Worm (Caenorhabditis elegans) whole organism, L4 larva: ENCODE results near the gene nspc-4.
A peak's percentile ranks its signal among the peaks of the same experiment; 100 is the strongest.

Experiments used
- F44E2.7 ChIP-seq: fragments of 200-800 bp; sonication (Bioruptor generic); IDR thresholded peaks from 2 replicates; pipeline ENCODE4 v2.1.2; 2022; ENCODE audit warnings: missing genetic modification characterization, missing compliant biosample characterization
- R02D3.7 ChIP-seq: fragments of 150-350 bp; sonication (generic microtip); optimal IDR thresholded peaks from 3 replicates; lab custom pipeline; 2014; ENCODE audit warnings: missing biosample characterization, missing genetic modification characterization
- Y105C5A.15 ChIP-seq: fragments of 200-800 bp; sonication (Bioruptor generic); IDR thresholded peaks from 2 replicates; pipeline ENCODE4 v1.3.6; 2022; ENCODE audit warnings: missing genetic modification characterization, missing compliant biosample characterization
- ZK337.2 ChIP-seq: fragments of 200-800 bp; sonication (Bioruptor generic); IDR thresholded peaks from 2 replicates; pipeline ENCODE4 v1.3.6; 2022; ENCODE audit warnings: missing genetic modification reagents, missing genetic modification characterization, missing compliant biosample characterization
- aha-1 ChIP-seq: fragments of 150-350 bp; peaks from one replicate; lab custom pipeline; 2014; ENCODE audit warnings: missing biosample characterization, missing genetic modification characterization
- arid-1 ChIP-seq: fragments of 200-800 bp; sonication (Bioruptor generic); conservative IDR thresholded peaks from 2 replicates; pipeline ENCODE4 v1.3.6; 2022; ENCODE audit warnings: missing genetic modification reagents, missing genetic modification characterization, missing compliant biosample characterization
- attf-4 ChIP-seq: sonication (generic microtip); optimal IDR thresholded peaks from 3 replicates; lab custom pipeline; 2017; ENCODE audit warnings: missing biosample characterization, missing genetic modification characterization
- ceh-20 ChIP-seq: fragments of 200-800 bp; sonication (Bioruptor generic); IDR thresholded peaks from 2 replicates; pipeline ENCODE4 v1.3.6; 2022; ENCODE audit warnings: missing genetic modification reagents, missing genetic modification characterization, missing compliant biosample characterization
- ceh-32 ChIP-seq: sonication (generic microtip); optimal IDR thresholded peaks from 2 replicates; lab custom pipeline; 2016; ENCODE audit warnings: mild to moderate bottlenecking, missing genetic modification characterization, missing compliant biosample characterization; ENCODE audit not compliant: poor library complexity
- ceh-44 ChIP-seq: fragments of 200-800 bp; sonication (Bioruptor generic); IDR thresholded peaks from 2 replicates; pipeline ENCODE4 v1.3.6; 2022; ENCODE audit warnings: missing genetic modification reagents, missing genetic modification characterization, missing compliant biosample characterization
- ceh-62 ChIP-seq: sonication (generic microtip); optimal IDR thresholded peaks from 2 replicates; lab custom pipeline; 2017; ENCODE audit warnings: missing biosample characterization, missing genetic modification characterization
- ctbp-1 ChIP-seq: fragments of 200-800 bp; sonication (Bioruptor generic); IDR thresholded peaks from 2 replicates; pipeline ENCODE4 v1.3.6; 2022; ENCODE audit warnings: missing genetic modification reagents, missing genetic modification characterization, missing compliant biosample characterization
- daf-16 ChIP-seq, 3 experiments: sonication (generic microtip); optimal IDR thresholded peaks; 2 replicates each; lab custom pipeline; 2016 to 2017; ENCODE audit warnings: missing genetic modification characterization in 3 of 3, missing genetic modification reagents in 3 of 3, mild to moderate bottlenecking in 2 of 3, missing compliant biosample characterization in 2 of 3, missing biosample characterization in 1 of 3, moderate library complexity in 1 of 3
- dmd-6 ChIP-seq: fragments of 200-800 bp; sonication (Bioruptor generic); IDR thresholded peaks from 2 replicates; pipeline ENCODE4 v1.3.6; 2022; ENCODE audit warnings: missing genetic modification reagents, missing genetic modification characterization, missing compliant biosample characterization
- dmd-9 ChIP-seq: fragments of 200-800 bp; sonication (Bioruptor generic); IDR thresholded peaks from 2 replicates; pipeline ENCODE4 v1.3.6; 2022; ENCODE audit warnings: missing genetic modification reagents, missing genetic modification characterization, missing compliant biosample characterization
- duxl-1 ChIP-seq: sonication (generic microtip); optimal IDR thresholded peaks from 2 replicates; lab custom pipeline; 2016; ENCODE audit warnings: mild to moderate bottlenecking, missing genetic modification characterization, moderate library complexity, missing compliant biosample characterization; ENCODE audit not compliant: poor library complexity
- egl-27 ChIP-seq: sonication (generic microtip); optimal IDR thresholded peaks from 3 replicates; lab custom pipeline; 2017; ENCODE audit warnings: missing biosample characterization, missing genetic modification reagents, missing genetic modification characterization
- egl-43 ChIP-seq: fragments of 200-800 bp; sonication (Bioruptor generic); IDR thresholded peaks from 2 replicates; pipeline ENCODE4 v1.3.6; 2022; ENCODE audit warnings: missing genetic modification reagents, missing genetic modification characterization, missing compliant biosample characterization
- gei-8 ChIP-seq: fragments of 200-800 bp; sonication (Bioruptor generic); optimal IDR thresholded peaks from 2 replicates; lab custom pipeline; 2018; ENCODE audit warnings: mild to moderate bottlenecking, missing genetic modification characterization, missing compliant biosample characterization
- hlh-11 ChIP-seq: fragments of 200-800 bp; sonication (Bioruptor generic); optimal IDR thresholded peaks from 2 replicates; lab custom pipeline; 2018; ENCODE audit warnings: mild to moderate bottlenecking, missing genetic modification characterization, missing compliant biosample characterization
- hlh-30 ChIP-seq: sonication (generic microtip); optimal IDR thresholded peaks from 2 replicates; lab custom pipeline; 2017; ENCODE audit warnings: antibody characterized with exemption, mild to moderate bottlenecking, missing genetic modification characterization, missing compliant biosample characterization; ENCODE audit not compliant: insufficient read depth
- hmg-1.1 ChIP-seq: fragments of 200-800 bp; sonication (Bioruptor generic); IDR thresholded peaks from 2 replicates; pipeline ENCODE4 v1.3.6; 2022; ENCODE audit warnings: missing genetic modification reagents, missing genetic modification characterization, missing compliant biosample characterization
- lin-13 ChIP-seq: fragments of 150-350 bp; optimal IDR thresholded peaks from 2 replicates; lab custom pipeline; 2014; ENCODE audit warnings: missing biosample characterization, missing genetic modification reagents, missing genetic modification characterization
- lin-38 ChIP-seq: fragments of 200-800 bp; sonication (Bioruptor generic); IDR thresholded peaks from 2 replicates; pipeline ENCODE4 v1.3.6; 2022; ENCODE audit warnings: missing genetic modification reagents, missing genetic modification characterization, missing compliant biosample characterization
- madf-5 ChIP-seq, 2 experiments: fragments of 200-800 bp; sonication (Bioruptor generic); IDR thresholded peaks; 2 replicates each; pipeline ENCODE4 v1.3.6; 2022; ENCODE audit warnings: missing compliant biosample characterization in 2 of 2, missing genetic modification characterization in 2 of 2
- madf-9 ChIP-seq: fragments of 200-800 bp; sonication (Bioruptor generic); conservative IDR thresholded peaks from 2 replicates; pipeline ENCODE4 v1.3.6; 2022; ENCODE audit warnings: missing genetic modification reagents, missing genetic modification characterization, missing compliant biosample characterization
- mep-1 ChIP-seq: fragments of 150-350 bp; sonication (generic microtip); optimal IDR thresholded peaks from 3 replicates; lab custom pipeline; 2014; ENCODE audit warnings: missing biosample characterization, missing genetic modification characterization
- mes-2 ChIP-seq: sonication (generic microtip); optimal IDR thresholded peaks from 2 replicates; lab custom pipeline; 2016; ENCODE audit warnings: missing genotype, mild to moderate bottlenecking, missing genetic modification characterization, missing compliant biosample characterization; ENCODE audit not compliant: poor library complexity, severe bottlenecking
- mxl-3 ChIP-seq: fragments of 200-800 bp; sonication (Bioruptor generic); optimal IDR thresholded peaks from 2 replicates; lab custom pipeline; 2018; ENCODE audit warnings: mild to moderate bottlenecking, missing genetic modification characterization, missing compliant biosample characterization
- nhr-102 ChIP-seq: sonication (generic microtip); optimal IDR thresholded peaks from 2 replicates; lab custom pipeline; 2016; ENCODE audit warnings: mild to moderate bottlenecking, missing genetic modification characterization, moderate library complexity, missing compliant biosample characterization
- nhr-28 ChIP-seq: fragments of 150-350 bp; optimal IDR thresholded peaks from 2 replicates; lab custom pipeline; 2014; ENCODE audit warnings: missing biosample characterization, missing genetic modification characterization
- php-3 ChIP-seq: fragments of 200-800 bp; sonication (Bioruptor generic); IDR thresholded peaks from 2 replicates; pipeline ENCODE4 v1.3.6; 2022; ENCODE audit warnings: missing genetic modification reagents, missing genetic modification characterization, missing compliant biosample characterization
- saeg-2 ChIP-seq: fragments of 200-800 bp; sonication (Bioruptor generic); IDR thresholded peaks from 2 replicates; pipeline ENCODE4 v1.3.6; 2022; ENCODE audit warnings: missing genetic modification reagents, missing genetic modification characterization, missing compliant biosample characterization
- sdz-12 ChIP-seq: fragments of 200-800 bp; sonication (Bioruptor generic); optimal IDR thresholded peaks from 2 replicates; lab custom pipeline; 2018; ENCODE audit warnings: mild to moderate bottlenecking, missing genetic modification characterization, missing compliant biosample characterization
- tra-1 ChIP-seq: fragments of 200-800 bp; sonication (Bioruptor generic); IDR thresholded peaks from 2 replicates; pipeline ENCODE4 v1.3.6; 2022; ENCODE audit warnings: missing genetic modification reagents, missing genetic modification characterization, missing compliant biosample characterization
- unc-39 ChIP-seq: sonication (generic microtip); optimal IDR thresholded peaks from 2 replicates; lab custom pipeline; 2017; ENCODE audit warnings: missing biosample characterization, missing genetic modification characterization
- unc-62 ChIP-seq, 3 experiments: fragments of 150-350 bp in 1 of 3; sonication (generic microtip); optimal IDR thresholded peaks in 2 of 3; peaks in 1 of 3; 1 replicate in 1 of 3; 2 replicates in 2 of 3; lab custom pipeline; 2014 to 2017; ENCODE audit warnings: missing biosample characterization in 3 of 3, missing genetic modification characterization in 3 of 3, missing genetic modification reagents in 3 of 3, missing genotype in 1 of 3
- vab-7 ChIP-seq: fragments of 200-800 bp; sonication (Bioruptor generic); IDR thresholded peaks from 2 replicates; pipeline ENCODE4 v1.3.6; 2022; ENCODE audit warnings: missing genetic modification reagents, missing genetic modification characterization, missing compliant biosample characterization
- zfp-2 ChIP-seq: sonication (generic microtip); optimal IDR thresholded peaks from 2 replicates; lab custom pipeline; 2016; ENCODE audit warnings: mild to moderate bottlenecking, missing genetic modification characterization, missing compliant biosample characterization
- zip-11 ChIP-seq: fragments of 200-800 bp; sonication (Bioruptor generic); IDR thresholded peaks from 2 replicates; pipeline ENCODE4 v1.3.6; 2022; ENCODE audit warnings: missing genetic modification characterization, missing compliant biosample characterization
- zip-2 ChIP-seq: fragments of 150-350 bp; optimal IDR thresholded peaks from 2 replicates; lab custom pipeline; 2014; ENCODE audit warnings: missing biosample characterization, missing genetic modification characterization
- ztf-7 ChIP-seq: fragments of 150-350 bp; optimal IDR thresholded peaks from 2 replicates; lab custom pipeline; 2014; ENCODE audit warnings: missing biosample characterization, missing genetic modification characterization

Gene nspc-4

DNA sequence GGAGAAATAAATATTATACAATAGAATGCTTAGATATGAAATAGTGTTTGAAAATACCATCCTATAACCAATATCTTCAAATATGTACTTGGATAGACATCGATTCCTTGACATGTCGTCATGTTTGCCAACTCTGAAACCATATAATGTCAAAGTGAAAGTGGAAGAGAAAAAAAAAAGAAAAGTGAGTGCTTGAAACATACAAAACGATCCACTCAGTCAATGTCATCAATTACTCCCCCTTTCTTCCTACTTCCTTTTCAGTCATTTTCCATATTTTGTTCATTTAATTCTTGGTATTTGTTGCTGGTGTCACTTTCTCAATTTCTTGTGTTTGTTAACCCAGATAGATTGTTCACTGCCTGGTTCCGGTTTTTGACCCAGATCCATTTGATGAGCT lies 42.1 kb upstream of the nspc-4 start, which contains the start of gene F18E9.4:
F18E9.4 (plus strand) TSS at position 301 of the 400 bp plus-strand sequence.
- TF ChIP-seq aha-1 (peak; percentile 22), hlh-30 (no peak)

DNA sequence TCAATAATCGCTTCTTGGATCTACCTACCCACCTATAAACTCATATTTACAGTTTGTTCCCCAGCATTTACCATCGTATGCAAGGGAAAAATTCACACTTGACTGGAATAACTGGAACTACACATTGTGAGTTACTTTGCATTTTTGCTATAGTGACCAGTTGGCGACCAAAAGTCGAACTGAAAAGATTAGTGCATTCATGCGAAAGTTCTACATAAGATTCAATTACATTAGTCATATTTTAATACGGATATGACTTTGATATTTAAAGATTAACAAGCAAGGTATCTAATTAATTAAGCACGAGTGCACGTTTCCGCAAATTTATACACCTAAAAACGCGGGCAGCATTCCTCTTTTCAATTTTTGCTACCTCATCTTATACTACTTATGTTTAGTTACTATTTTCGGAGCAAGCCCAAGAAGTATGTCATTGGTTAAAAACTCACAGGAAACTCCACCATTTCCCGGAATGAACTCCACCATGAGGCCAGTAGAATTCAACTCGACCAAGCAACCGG lies 32.9 kb upstream of the nspc-4 start, which contains the start of gene jmjd-3.1:
jmjd-3.1 (plus strand) TSS at position 51 of the 521 bp plus-strand sequence.
- TF ChIP-seq unc-62 (GFP tag; optimal IDR thresholded peaks at IDR 0.05 in 1 of 2; lab: Kevin White, UChicago) (peak in 1 of 2 experiments; percentile 69), unc-62 (tag; optimal IDR thresholded peaks at IDR 0.05; lab: Kevin White, UChicago) (no peak), Y105C5A.15 (GFP tag; lab: Robert Waterston, UW) (no peak), lin-13 (GFP tag; lab: Kevin White, UChicago) (no peak), tra-1 (GFP tag; lab: Robert Waterston, UW) (no peak)
- TF ChIP-seq, all 104 proteins: peak for 1

DNA sequence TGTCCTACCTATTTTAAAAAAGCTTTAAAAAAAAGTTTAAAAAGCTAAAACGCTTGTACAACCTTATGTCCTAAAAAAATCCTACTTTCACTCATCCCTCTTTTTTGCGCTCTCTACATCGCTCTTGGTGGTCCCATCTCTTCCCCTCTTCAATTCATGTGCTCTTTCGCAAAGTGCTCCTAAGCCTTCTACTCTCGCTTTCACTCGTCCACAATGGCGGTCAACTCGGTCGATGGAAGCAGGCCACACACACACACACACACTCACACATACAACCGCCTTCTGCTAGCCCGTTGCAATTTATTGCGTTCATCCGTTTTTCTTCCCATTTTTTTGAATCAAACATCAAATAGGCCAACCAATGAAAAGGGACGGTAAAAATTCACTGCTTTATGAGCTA lies 31.0 kb upstream of the nspc-4 start:
- TF ChIP-seq zip-11 (GFP tag; lab: Robert Waterston, UW) (no peak), attf-4 (tag; lab: Kevin White, UChicago) (no peak), hmg-1.1 (peak; percentile 54; the same call in 1 of the 2 replicates), mes-2 (peak; percentile 47), egl-43 (GFP tag; lab: Robert Waterston, UW) (0 out of 2 replicates have a peak, but pooled peaks have one; percentile 46), aha-1 (peak; percentile 79), ZK337.2 (GFP tag; lab: Robert Waterston, UW) (no peak), madf-5 (GFP tag; IDR thresholded peaks at IDR 0.05; lab: Robert Waterston, UW) (no peak)

DNA sequence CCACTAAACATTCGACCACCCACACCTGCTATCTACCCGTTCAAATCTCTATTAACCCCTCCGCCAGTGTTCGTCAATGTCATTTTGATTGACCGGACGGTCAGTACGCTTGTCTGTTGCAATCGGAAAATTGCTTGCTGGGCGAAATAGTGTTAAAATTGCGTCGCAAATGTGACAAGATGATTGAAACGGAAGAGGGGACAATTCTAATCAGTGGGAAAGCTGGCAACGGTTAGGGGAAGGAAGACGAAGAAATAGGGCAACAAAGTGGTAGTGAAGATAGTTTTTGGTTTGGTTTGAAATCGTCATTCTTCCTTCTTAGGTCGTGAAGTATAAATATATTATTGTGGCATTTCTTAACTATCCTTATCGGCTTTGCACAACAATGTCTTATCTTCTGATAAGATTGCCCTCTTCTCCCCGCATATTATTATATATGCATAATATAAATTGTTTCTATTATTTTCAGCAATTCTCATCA lies 30.3 kb upstream of the nspc-4 start:
- TF ChIP-seq ceh-44 (GFP tag; lab: Robert Waterston, UW) (no peak), zfp-2 (tag; lab: Kevin White, UChicago) (no peak), daf-16 (GFP tag; optimal IDR thresholded peaks at IDR 0.05; lab: Kevin White, UChicago) (no peak), daf-16 (tag; optimal IDR thresholded peaks at IDR 0.05; lab: Kevin White, UChicago) (peak; percentile 60), arid-1 (GFP tag; lab: Robert Waterston, UW) (no peak), F44E2.7 (GFP tag; lab: Robert Waterston, UW) (no peak), vab-7 (GFP tag; lab: Robert Waterston, UW) (no peak), ceh-32 (tag; lab: Kevin White, UChicago) (no peak), ctbp-1 (GFP tag; lab: Robert Waterston, UW) (no peak), aha-1 (no peak), hlh-30 (no peak), ceh-62 (no peak), tra-1 (GFP tag; lab: Robert Waterston, UW) (peak; percentile 80), R02D3.7 (no peak), egl-27 (tag; lab: Kevin White, UChicago) (no peak), ztf-7 (tag; lab: Kevin White, UChicago) (no peak), nhr-102 (tag; lab: Kevin White, UChicago) (no peak), ZK337.2 (GFP tag; lab: Robert Waterston, UW) (no peak), zip-2 (tag; lab: Kevin White, UChicago) (no peak), lin-38 (GFP tag; lab: Robert Waterston, UW) (no peak), hlh-11 (tag; lab: Kevin White, UChicago) (peak; percentile 54), dmd-9 (GFP tag; lab: Robert Waterston, UW) (no peak), mxl-3 (peak; percentile 51), duxl-1 (tag; lab: Kevin White, UChicago) (no peak), nhr-28 (tag; lab: Kevin White, UChicago) (peak; percentile 57), sdz-12 (GFP tag; lab: Kevin White, UChicago) (no peak), saeg-2 (no peak), gei-8 (GFP tag; lab: Kevin White, UChicago) (no peak), unc-62 (GFP tag; optimal IDR thresholded peaks at IDR 0.05 in 1 of 2; lab: Kevin White, UChicago) (peak in 1 of 2 experiments; percentile 96), unc-62 (tag; optimal IDR thresholded peaks at IDR 0.05; lab: Kevin White, UChicago) (no peak), ceh-20 (GFP tag; lab: Robert Waterston, UW) (0 out of 2 replicates have a peak, but pooled peaks have one; percentile 27), unc-39 (tag; lab: Kevin White, UChicago) (no peak), php-3 (0 out of 2 replicates have a peak, but pooled peaks have one; percentile 17), madf-9 (GFP tag; lab: Robert Waterston, UW) (no peak), dmd-6 (GFP tag; lab: Robert Waterston, UW) (peak; percentile 70), mep-1 (tag; lab: Kevin White, UChicago) (no peak)
